Worm (Caenorhabditis elegans) whole organism, L3 larva: ENCODE results near the gene K03B4.6.

Experiments used
- ZK546.5 ChIP-seq: sonication (generic microtip); optimal IDR thresholded peaks from 2 replicates; lab custom pipeline; 2017; ENCODE audit warnings: missing biosample characterization, missing genetic modification characterization
- ama-1 ChIP-seq: fragments of 150-350 bp; optimal IDR thresholded peaks from 2 replicates; lab custom pipeline; 2018
- ceh-28 ChIP-seq: fragments of 150-350 bp; optimal IDR thresholded peaks from 2 replicates; lab custom pipeline; 2014; ENCODE audit warnings: missing biosample characterization, missing genetic modification reagents, missing genetic modification characterization
- ceh-82 ChIP-seq: fragments of 150-350 bp; optimal IDR thresholded peaks from 2 replicates; lab custom pipeline; 2014; ENCODE audit warnings: missing biosample characterization, missing genetic modification characterization
- ceh-9 ChIP-seq: sonication (generic microtip); optimal IDR thresholded peaks from 2 replicates; lab custom pipeline; 2018; ENCODE audit warnings: missing biosample characterization, missing genetic modification characterization
- daf-12 ChIP-seq: fragments of 150-350 bp; optimal IDR thresholded peaks from 2 replicates; lab custom pipeline; 2014; ENCODE audit warnings: missing biosample characterization, missing genetic modification reagents, missing genetic modification characterization
- egl-5 ChIP-seq: fragments of 150-350 bp; optimal IDR thresholded peaks from 2 replicates; lab custom pipeline; 2017; ENCODE audit warnings: missing biosample characterization, missing genetic modification reagents, missing genetic modification characterization, inconsistent platforms
- elt-1 ChIP-seq: fragments of 150-350 bp; optimal IDR thresholded peaks from 2 replicates; lab custom pipeline; 2014; ENCODE audit warnings: missing biosample characterization, missing genetic modification characterization
- elt-2 ChIP-seq: sonication (generic microtip); optimal IDR thresholded peaks from 2 replicates; lab custom pipeline; 2016; ENCODE audit warnings: missing genetic modification reagents, mild to moderate bottlenecking, missing genetic modification characterization, missing compliant biosample characterization
- elt-3 ChIP-seq, 3 experiments: fragments of 150-350 bp in 1 of 3; sonication (generic microtip) in 2 of 3; optimal IDR thresholded peaks; 2 replicates in 2 of 3; 4 replicates in 1 of 3; lab custom pipeline; 2014 to 2017; ENCODE audit warnings: missing biosample characterization in 3 of 3, missing genetic modification characterization in 3 of 3
- eor-1 ChIP-seq, 2 experiments: fragments of 150-350 bp; optimal IDR thresholded peaks; 2 replicates each; lab custom pipeline; 2014 to 2018; ENCODE audit warnings: missing biosample characterization in 2 of 2, missing genetic modification characterization in 2 of 2
- fkh-10 ChIP-seq: sonication (generic microtip); optimal IDR thresholded peaks from 2 replicates; lab custom pipeline; 2017; ENCODE audit warnings: missing biosample characterization, missing genetic modification reagents, missing genetic modification characterization
- fkh-2 ChIP-seq: fragments of 150-350 bp; optimal IDR thresholded peaks from 2 replicates; lab custom pipeline; 2014; ENCODE audit warnings: missing biosample characterization, missing genetic modification reagents, missing genetic modification characterization
- fos-1 ChIP-seq: fragments of 150-350 bp; optimal IDR thresholded peaks from 2 replicates; lab custom pipeline; 2014; ENCODE audit warnings: missing biosample characterization, missing genetic modification characterization
- hmg-11 ChIP-seq: sonication (generic microtip); optimal IDR thresholded peaks from 2 replicates; lab custom pipeline; 2016; ENCODE audit warnings: missing genetic modification characterization, missing compliant biosample characterization
- lin-15B ChIP-seq: fragments of 150-350 bp; optimal IDR thresholded peaks from 2 replicates; lab custom pipeline; 2014; ENCODE audit warnings: missing biosample characterization, missing genetic modification characterization
- lsy-12 ChIP-seq: sonication (generic microtip); optimal IDR thresholded peaks from 2 replicates; lab custom pipeline; 2016; ENCODE audit warnings: mild to moderate bottlenecking, missing genetic modification characterization, missing compliant biosample characterization
- mml-1 ChIP-seq: fragments of 150-350 bp; sonication (generic microtip); optimal IDR thresholded peaks from 3 replicates; lab custom pipeline; 2014; ENCODE audit warnings: missing biosample characterization, missing genetic modification characterization
- nfya-1 ChIP-seq: sonication (generic microtip); optimal IDR thresholded peaks from 2 replicates; lab custom pipeline; 2017; ENCODE audit warnings: missing genetic modification characterization, mild to moderate bottlenecking, missing compliant biosample characterization, antibody characterized with exemption, moderate library complexity; ENCODE audit not compliant: insufficient read depth
- nhr-12 ChIP-seq: fragments of 150-350 bp; optimal IDR thresholded peaks from 2 replicates; lab custom pipeline; 2014; ENCODE audit warnings: missing biosample characterization, missing genetic modification characterization
- nhr-23 ChIP-seq: fragments of 150-350 bp; optimal IDR thresholded peaks from 2 replicates; lab custom pipeline; 2014; ENCODE audit warnings: missing biosample characterization, missing genetic modification reagents, missing genetic modification characterization
- nhr-237 ChIP-seq: fragments of 150-350 bp; optimal IDR thresholded peaks from 2 replicates; lab custom pipeline; 2014; ENCODE audit warnings: missing biosample characterization, missing genetic modification characterization
- nhr-25 ChIP-seq: sonication (generic microtip); optimal IDR thresholded peaks from 2 replicates; lab custom pipeline; 2017; ENCODE audit warnings: missing biosample characterization, missing genetic modification characterization
- nhr-43 ChIP-seq: sonication (generic microtip); optimal IDR thresholded peaks from 2 replicates; lab custom pipeline; 2016; ENCODE audit warnings: mild to moderate bottlenecking, missing genetic modification characterization, missing compliant biosample characterization; ENCODE audit not compliant: poor library complexity, severe bottlenecking
- nhr-67 ChIP-seq: fragments of 150-350 bp; optimal IDR thresholded peaks from 2 replicates; lab custom pipeline; 2014; ENCODE audit warnings: missing biosample characterization, missing genetic modification characterization
- nhr-77 ChIP-seq: fragments of 150-350 bp; optimal IDR thresholded peaks from 2 replicates; lab custom pipeline; 2014; ENCODE audit warnings: missing biosample characterization, missing genetic modification characterization
- pha-4 ChIP-seq: fragments of 150-350 bp; optimal IDR thresholded peaks from 2 replicates; lab custom pipeline; 2014; ENCODE audit warnings: missing biosample characterization, missing genetic modification reagents, missing genetic modification characterization
- sea-2 ChIP-seq: fragments of 150-350 bp; sonication (generic microtip); optimal IDR thresholded peaks from 4 replicates; lab custom pipeline; 2014; ENCODE audit warnings: missing biosample characterization, missing genetic modification reagents, missing genetic modification characterization
- skn-1 ChIP-seq: fragments of 150-350 bp; optimal IDR thresholded peaks from 2 replicates; lab custom pipeline; 2014; ENCODE audit warnings: missing biosample characterization, missing genetic modification characterization
- snpc-4 ChIP-seq: fragments of 150-350 bp; optimal IDR thresholded peaks from 2 replicates; lab custom pipeline; 2014; ENCODE audit warnings: missing biosample characterization, missing genetic modification characterization
- tbx-2 ChIP-seq: sonication (generic microtip); optimal IDR thresholded peaks from 2 replicates; lab custom pipeline; 2016; ENCODE audit warnings: mild to moderate bottlenecking, missing genetic modification characterization, missing compliant biosample characterization
- unc-62 ChIP-seq: fragments of 150-350 bp; sonication (generic microtip); optimal IDR thresholded peaks from 4 replicates; lab custom pipeline; 2014; ENCODE audit warnings: missing biosample characterization, missing genetic modification reagents, missing genetic modification characterization
- ztf-11 ChIP-seq: fragments of 150-350 bp; optimal IDR thresholded peaks from 2 replicates; lab custom pipeline; 2014; ENCODE audit warnings: missing biosample characterization, missing genetic modification characterization
- ztf-4 ChIP-seq: fragments of 150-350 bp; optimal IDR thresholded peaks from 2 replicates; lab custom pipeline; 2014; ENCODE audit warnings: missing biosample characterization, missing genetic modification characterization

K03B4.6 gene

DNA sequence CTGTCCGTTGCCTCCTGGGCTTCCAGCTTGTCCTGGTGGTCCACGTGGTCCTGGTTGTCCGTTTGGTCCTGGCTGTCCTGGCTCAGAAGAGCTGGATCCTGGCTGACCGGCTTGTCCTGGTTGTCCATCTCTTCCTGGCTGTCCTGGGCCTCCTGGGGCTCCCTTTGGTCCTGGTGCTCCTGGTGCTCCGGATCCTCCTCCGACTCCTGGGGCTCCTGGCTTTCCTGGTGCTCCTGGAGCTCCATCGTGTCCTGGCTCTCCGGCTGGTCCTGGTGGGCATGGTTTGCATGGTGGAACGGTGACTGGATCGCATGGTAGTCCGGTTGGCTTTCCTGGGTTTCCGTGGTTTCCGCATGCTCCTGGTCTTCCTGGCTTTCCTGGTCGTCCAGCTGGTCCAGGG, 22.9 kb downstream of the K03B4.6 start:
- TF ChIP-seq nhr-67 (tag; lab: Kevin White, UChicago) (no peak), mml-1 (tag; lab: Kevin White, UChicago) (no peak), nhr-23 (tag; lab: Kevin White, UChicago) (no peak), ceh-82 (tag; lab: Kevin White, UChicago) (no peak), ama-1 (lab: Kevin White, UChicago) (no peak), fkh-10 (no peak), elt-3 (tag; optimal IDR thresholded peaks at IDR 0.05; lab: Kevin White, UChicago) (no peak), lin-15B (tag; lab: Kevin White, UChicago) (no peak), pha-4 (tag; lab: Kevin White, UChicago) (no peak)

DNA sequence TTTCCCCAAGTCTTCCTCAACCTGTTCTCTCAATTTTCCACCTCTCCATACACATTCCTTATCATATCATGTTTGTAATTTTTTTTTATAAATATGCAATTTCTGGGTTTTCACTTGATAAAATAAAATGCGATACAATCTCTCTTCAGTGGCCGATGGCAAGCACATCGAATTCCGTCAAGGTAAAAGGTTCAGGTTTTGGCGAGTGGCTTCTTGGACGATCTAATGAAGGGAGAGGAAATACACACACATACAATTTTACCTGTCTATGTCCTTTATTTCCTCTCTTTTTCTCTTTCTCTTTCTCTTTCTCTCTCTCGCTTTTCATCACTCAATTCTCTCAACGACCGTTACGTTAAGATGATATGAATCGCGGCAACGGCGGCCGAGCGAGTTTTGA, 24.5 kb downstream of the K03B4.6 start:
- TF ChIP-seq fkh-2 (tag; lab: Kevin White, UChicago) (no peak), daf-12 (no peak), eor-1 (tag; optimal IDR thresholded peaks at IDR 0.05; lab: Kevin White, UChicago) (no peak), nhr-23 (tag; lab: Kevin White, UChicago) (no peak), mml-1 (tag; lab: Kevin White, UChicago) (no peak), fos-1 (tag; lab: Kevin White, UChicago) (no peak), nhr-25 (tag; lab: Kevin White, UChicago) (peak; percentile 89), lsy-12 (tag; lab: Kevin White, UChicago) (no peak), egl-5 (tag; lab: Kevin White, UChicago) (no peak), ztf-4 (tag; lab: Kevin White, UChicago) (no peak), elt-3 (tag; optimal IDR thresholded peaks at IDR 0.05; lab: Kevin White, UChicago) (peak in 1 of 3 experiments; percentile 74), ztf-11 (tag; lab: Kevin White, UChicago) (no peak), nhr-237 (tag; lab: Kevin White, UChicago) (no peak), skn-1 (tag; lab: Kevin White, UChicago) (no peak), fkh-10 (no peak), ceh-82 (tag; lab: Kevin White, UChicago) (no peak), nfya-1 (peak; percentile 2), elt-2 (tag; lab: Kevin White, UChicago) (peak; percentile 40), hmg-11 (tag; lab: Kevin White, UChicago) (no peak), ama-1 (lab: Kevin White, UChicago) (no peak), elt-1 (tag; lab: Kevin White, UChicago) (peak; percentile 33), ceh-28 (tag; lab: Kevin White, UChicago) (no peak), nhr-12 (tag; lab: Kevin White, UChicago) (no peak), unc-62 (GFP tag; lab: Kevin White, UChicago) (no peak), ZK546.5 (tag; lab: Kevin White, UChicago) (no peak), nhr-43 (tag; lab: Kevin White, UChicago) (no peak), snpc-4 (tag; lab: Kevin White, UChicago) (no peak), nhr-77 (tag; lab: Kevin White, UChicago) (no peak), tbx-2 (tag; lab: Kevin White, UChicago) (no peak)

ce11 chrV:4649649-4650384, 26.2 kb downstream of the K03B4.6 start:
- TF ChIP-seq nhr-25 (tag; lab: Kevin White, UChicago) (peak; percentile 80), pha-4 (tag; lab: Kevin White, UChicago) (no peak), sea-2 (GFP tag; lab: Kevin White, UChicago) (no peak), nhr-67 (tag; lab: Kevin White, UChicago) (no peak), snpc-4 (tag; lab: Kevin White, UChicago) (no peak), daf-12 (no peak), ztf-11 (tag; lab: Kevin White, UChicago) (no peak)
- TF ChIP-seq, all 47 proteins: peak for 1

DNA sequence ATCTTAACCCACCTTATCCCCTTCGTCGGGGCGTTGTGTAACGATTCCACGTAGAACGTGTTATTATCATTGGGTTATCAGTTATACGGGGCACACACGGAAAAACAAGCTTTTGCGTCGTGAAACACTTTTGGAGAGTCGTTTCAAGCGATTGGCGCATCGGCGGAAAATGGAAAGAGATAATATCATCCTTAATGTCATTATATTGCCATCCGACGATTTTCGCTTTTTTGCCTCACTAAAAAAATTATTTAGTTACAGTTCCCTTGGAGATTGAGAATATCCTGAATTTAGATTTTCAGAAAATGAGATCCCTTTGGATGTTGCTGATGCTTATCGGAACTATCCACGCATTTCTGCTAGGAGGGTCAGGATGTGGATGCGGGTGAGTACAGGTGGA, 27.5 kb downstream of the K03B4.6 start, which contains the start of gene F41F3.8:
Gene F41F3.8 (plus strand): TSS at position 301 of the 400 bp plus-strand sequence.
- TF ChIP-seq ama-1 (lab: Kevin White, UChicago) (no peak), elt-2 (tag; lab: Kevin White, UChicago) (no peak), ztf-4 (tag; lab: Kevin White, UChicago) (no peak), ceh-9 (tag; lab: Kevin White, UChicago) (no peak), unc-62 (GFP tag; lab: Kevin White, UChicago) (no peak), lin-15B (tag; lab: Kevin White, UChicago) (no peak), elt-3 (tag; optimal IDR thresholded peaks at IDR 0.05; lab: Kevin White, UChicago) (peak in 1 of 3 experiments; percentile 20), fkh-2 (tag; lab: Kevin White, UChicago) (no peak)
